Worm (Caenorhabditis elegans): ENCODE data around the gene Y61A9LA.1.

DNA sequence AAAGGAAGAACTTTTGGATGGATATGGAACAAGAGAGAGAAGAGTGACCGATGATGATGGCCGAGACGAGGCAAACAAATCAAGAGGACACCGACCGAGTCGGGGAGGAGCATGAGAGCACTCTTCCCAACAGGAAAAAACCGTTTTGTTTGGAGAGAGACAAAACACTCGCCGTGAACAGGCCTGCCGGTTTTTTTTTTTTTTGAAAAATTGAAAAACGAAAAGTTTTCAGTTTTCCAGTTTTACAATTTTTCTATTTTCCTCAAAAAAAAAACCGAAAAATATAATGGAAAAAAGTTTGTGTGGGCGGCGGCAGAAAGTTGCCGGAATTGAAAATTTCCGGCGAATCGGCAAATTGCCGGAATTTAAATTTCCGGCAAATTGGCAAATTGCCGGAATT lies 25.4 kb upstream of the Y61A9LA.1 start, which contains the start of gene Y61A9LA.7:
- no peak for TF ChIP-seq sox-4 (tag; optimal IDR thresholded peaks at IDR 0.05)
- no peak for TF ChIP-seq pqm-1 (tag; optimal IDR thresholded peaks at IDR 0.05)
- TF ChIP-seq C38D4.7 (GFP tag; optimal IDR thresholded peaks at IDR 0.05): no peak
- TF ChIP-seq ama-1 (optimal IDR thresholded peaks at IDR 0.05): no peak
